Worm (Caenorhabditis elegans): ENCODE measurements around the gene cht-4.

Gene cht-4

DNA sequence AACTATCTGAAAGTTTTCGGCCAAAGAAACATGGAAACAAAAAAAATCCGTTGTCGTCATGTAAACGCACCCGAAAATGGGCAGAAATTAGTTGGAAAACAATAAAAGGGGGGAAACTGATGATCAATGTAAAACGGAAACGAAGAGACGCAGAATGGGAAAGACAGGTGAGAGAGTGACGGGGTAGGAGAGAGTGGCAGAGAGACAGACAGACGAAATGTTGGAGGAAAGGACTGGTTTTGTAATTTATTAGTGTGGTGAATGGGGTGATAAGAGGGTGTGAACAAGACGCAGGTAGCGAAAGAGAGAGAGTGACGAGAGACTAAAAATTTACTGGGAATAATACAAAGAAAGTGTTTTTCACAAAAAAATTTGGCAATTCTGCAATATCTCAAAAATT, 23.7 kb upstream of the cht-4 start (continued):
- peak; percentile 37; the same call in 1 of the 2 replicates for TF ChIP-seq mab-9 (GFP tag; IDR thresholded peaks at IDR 0.05)
- peak; percentile 48 for TF ChIP-seq dsc-1 (tag; optimal IDR thresholded peaks at IDR 0.05)
- peak; percentile 84 for TF ChIP-seq swsn-7 (tag; optimal IDR thresholded peaks at IDR 0.05)
- TF ChIP-seq fkh-10 (GFP tag; optimal IDR thresholded peaks at IDR 0.05) = no peak
- peak in 4 of 6 experiments; percentile 59 to 98 (median 88) for TF ChIP-seq elt-3 (tag; optimal IDR thresholded peaks at IDR 0.05)
- TF ChIP-seq lsy-2 (tag; optimal IDR thresholded peaks at IDR 0.05) = peak; percentile 74 to 80
- peak; percentile 90 for TF ChIP-seq nhr-20 (tag; optimal IDR thresholded peaks at IDR 0.05)
- TF ChIP-seq nhr-12 (tag; optimal IDR thresholded peaks at IDR 0.05) = no peak
- TF ChIP-seq nhr-47 (tag; optimal IDR thresholded peaks at IDR 0.05) = peak; percentile 78
- TF ChIP-seq efl-1 (optimal IDR thresholded peaks at IDR 0.05) = peak; percentile 79 to 80
- peak; percentile 30 to 95 for TF ChIP-seq efl-1 (GFP tag; optimal IDR thresholded peaks at IDR 0.05 in 1 of 2)
- no peak for TF ChIP-seq nhr-77 (tag; optimal IDR thresholded peaks at IDR 0.05)
- TF ChIP-seq ztf-4 (tag; optimal IDR thresholded peaks at IDR 0.05) = peak; percentile 75
- TF ChIP-seq hpl-2 (GFP tag; optimal IDR thresholded peaks at IDR 0.05) = peak; percentile 22
- no peak for TF ChIP-seq alr-1 (tag; optimal IDR thresholded peaks at IDR 0.05; ENCODE audit: borderline replicate concordance)
- TF ChIP-seq unc-98 (GFP tag; IDR thresholded peaks at IDR 0.05) = no peak; the same call in 1 of the 2 replicates
- TF ChIP-seq snpc-4 (tag; optimal IDR thresholded peaks at IDR 0.05) = no peak
- no peak for TF ChIP-seq unc-62 (GFP tag; optimal IDR thresholded peaks at IDR 0.05)
- no peak for TF ChIP-seq mef-2 (tag; optimal IDR thresholded peaks at IDR 0.05)
- TF ChIP-seq grh-1 (GFP tag; IDR thresholded peaks at IDR 0.05) = peak; percentile 98
- TF ChIP-seq lir-3 (tag; optimal IDR thresholded peaks at IDR 0.05; ENCODE audit: poor library complexity) = no peak
- TF ChIP-seq hlh-4 (tag; optimal IDR thresholded peaks at IDR 0.05) = no peak
- TF ChIP-seq ceh-82 (tag; optimal IDR thresholded peaks at IDR 0.05) = peak; percentile 11 to 51 (median 14)
- TF ChIP-seq fkh-8 (tag; optimal IDR thresholded peaks at IDR 0.05) = peak; percentile 43
- TF ChIP-seq vab-15 (tag; optimal IDR thresholded peaks at IDR 0.05) = peak; percentile 56
- TF ChIP-seq C16A3.4 (tag; optimal IDR thresholded peaks at IDR 0.05) = peak; percentile 40
- peak; percentile 5 for TF ChIP-seq efl-3 (GFP tag; optimal IDR thresholded peaks at IDR 0.05)

DNA sequence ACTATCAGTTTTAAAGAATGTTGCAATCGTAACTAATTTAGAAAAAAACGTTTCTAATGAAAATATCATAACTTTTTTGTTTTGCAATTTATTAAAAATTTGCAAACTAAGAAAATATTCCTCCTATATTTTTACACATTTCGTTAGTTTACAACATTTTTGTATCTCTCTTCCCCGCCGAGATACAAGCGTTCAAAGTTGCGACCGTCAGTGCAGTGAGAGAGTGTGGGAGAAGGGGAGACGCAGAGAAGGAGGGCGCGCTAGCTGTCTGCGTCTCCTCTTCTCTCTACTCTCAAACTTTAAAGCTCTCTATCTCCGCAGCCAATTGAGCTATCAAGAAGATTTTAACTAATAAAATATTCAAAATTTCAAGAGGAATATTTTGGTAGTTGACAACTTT, 23.1 kb upstream of the cht-4 start:
- TF ChIP-seq lin-39 (tag; optimal IDR thresholded peaks at IDR 0.05) (no peak), tlp-1 (tag; optimal IDR thresholded peaks at IDR 0.05) (no peak), ceh-82 (tag; optimal IDR thresholded peaks at IDR 0.05) (no peak), mep-1 (tag; optimal IDR thresholded peaks at IDR 0.05) (no peak), nhr-85 (tag) (no peak), vab-15 (tag; optimal IDR thresholded peaks at IDR 0.05) (no peak), fos-1 (tag; optimal IDR thresholded peaks at IDR 0.05) (no peak), isw-1 (GFP tag; IDR thresholded peaks at IDR 0.05) (no peak), ceh-63 (GFP tag; optimal IDR thresholded peaks at IDR 0.05) (no peak), ztf-4 (tag; optimal IDR thresholded peaks at IDR 0.05) (no peak), sup-37 (GFP tag; optimal IDR thresholded peaks at IDR 0.05) (no peak)

DNA sequence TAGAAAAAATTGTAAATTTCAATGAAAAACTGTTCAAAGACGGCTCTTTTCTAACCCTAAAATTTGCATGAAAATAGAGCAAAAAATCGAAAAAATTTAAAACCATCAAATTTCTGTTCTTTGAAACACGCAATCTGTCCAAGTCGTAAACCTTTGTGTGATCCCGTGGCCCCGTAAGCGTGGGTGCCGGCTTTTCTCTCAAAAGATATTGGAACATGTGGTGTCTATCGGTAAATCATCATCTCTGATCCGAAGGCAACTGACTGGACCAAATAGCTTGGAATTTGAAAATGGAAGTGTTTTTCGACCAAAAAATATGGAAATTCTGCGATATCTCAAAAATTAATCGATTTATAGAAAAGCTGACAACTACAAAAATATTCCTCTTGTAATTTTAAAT, 21.4 kb upstream of the cht-4 start:
- peak; percentile 14 for TF ChIP-seq snu-23 (GFP tag; optimal IDR thresholded peaks at IDR 0.05)
- peak; percentile 49 for TF ChIP-seq nhr-71 (tag; optimal IDR thresholded peaks at IDR 0.05)
- TF ChIP-seq ceh-88 (GFP tag; IDR thresholded peaks at IDR 0.05) = no peak
- TF ChIP-seq lin-14 (GFP tag; optimal IDR thresholded peaks at IDR 0.05) = peak; percentile 59
- TF ChIP-seq Y116A8C.19 (tag; optimal IDR thresholded peaks at IDR 0.05; ENCODE audit: borderline replicate concordance) = no peak
- peak; percentile 67 for TF ChIP-seq rnt-1 (tag; optimal IDR thresholded peaks at IDR 0.05)
- TF ChIP-seq unc-86 (tag; optimal IDR thresholded peaks at IDR 0.05) = no peak
